Fruit fly (Drosophila melanogaster) whole organism: Measurements from ENCODE around the gene Rab14.

ENCODE experiments used
- CG8478 ChIP-seq: fragments of >200 bp; optimal IDR thresholded peaks from 2 replicates; lab custom pipeline; 2018; ENCODE audit warnings: inconsistent platforms
- Dll ChIP-seq: fragments of >200 bp; optimal IDR thresholded peaks from 2 replicates; lab custom pipeline; 2017
- EcR ChIP-seq, 2 experiments: fragments of >200 bp; optimal IDR thresholded peaks; 2 replicates each; lab custom pipeline; 2017; ENCODE audit warnings: missing biosample characterization in 2 of 2, missing genetic modification characterization in 2 of 2, missing genetic modification reagents in 2 of 2
- pan ChIP-seq: fragments of >200 bp; optimal IDR thresholded peaks from 2 replicates; lab custom pipeline; 2017
- psq ChIP-seq: fragments of >200 bp; optimal IDR thresholded peaks from 2 replicates; lab custom pipeline; 2017
- usp ChIP-seq: fragments of >200 bp; optimal IDR thresholded peaks from 2 replicates; lab custom pipeline; 2017; ENCODE audit warnings: missing biosample characterization, missing genetic modification characterization, mixed read lengths

DNA sequence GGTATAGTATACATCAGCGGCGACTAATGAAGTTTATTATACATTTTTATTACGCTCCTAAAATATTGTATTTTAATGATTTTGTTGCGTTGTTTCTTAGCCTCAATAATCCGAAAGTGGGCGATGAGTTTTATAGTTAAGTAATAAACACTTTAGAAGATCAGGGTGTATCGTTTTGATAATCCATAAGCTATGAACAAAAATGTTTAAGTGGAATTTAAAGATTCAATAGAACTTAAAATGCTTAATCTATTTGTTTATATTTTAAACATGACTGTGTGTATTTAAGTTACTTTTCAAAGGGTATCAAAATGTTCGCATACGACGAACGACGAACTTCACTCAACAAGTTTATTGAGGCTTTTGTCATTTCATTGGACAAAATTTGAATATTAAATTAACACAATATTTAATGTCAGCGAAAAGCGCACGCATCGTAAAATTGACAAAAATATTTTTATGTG lies 17.3 kb downstream of the Rab14 start:
- TF ChIP-seq CG8478, result no peak
- TF ChIP-seq EcR (GFP tag; optimal IDR thresholded peaks at IDR 0.05; lab: Kevin White, UChicago), result no peak
- no peak for TF ChIP-seq usp (GFP tag; lab: Kevin White, UChicago)
- no peak for TF ChIP-seq psq (lab: Kevin White, UChicago)
- no peak for TF ChIP-seq pan (lab: Kevin White, UChicago)
- TF ChIP-seq Dll (lab: Kevin White, UChicago), result no peak
